Worm (Caenorhabditis elegans): ENCODE measurements around the gene C54F6.12.
"Not testable (repeated sequence)": the region's sequence is repeated elsewhere in the genome, so short reads cannot be mapped to it uniquely, and the experiment has no call there.

The C54F6.12 gene

ce11 chrV:7548499-7548898 is 10.6 kb upstream of the C54F6.12 start:
- TF ChIP-seq F37B4.10 (GFP tag; IDR thresholded peaks at IDR 0.05) (0 out of 2 replicates have a peak, but pooled peaks have one; percentile 11), ceh-40 (GFP tag; IDR thresholded peaks at IDR 0.05) (peak; percentile 77; the same call in 1 of the 2 replicates), D2030.7 (GFP tag; IDR thresholded peaks at IDR 0.05) (peak; percentile 87), mxl-1 (tag; optimal IDR thresholded peaks at IDR 0.05) (peak; percentile 47), him-1 (tag; optimal IDR thresholded peaks at IDR 0.05) (peak; percentile 45), aptf-3 (GFP tag; IDR thresholded peaks at IDR 0.05) (peak; percentile 93), egl-18 (GFP tag; IDR thresholded peaks at IDR 0.05) (0 out of 2 replicates have a peak, but pooled peaks have one; percentile 57), cebp-2 (GFP tag; IDR thresholded peaks at IDR 0.05) (0 out of 2 replicates have a peak, but pooled peaks have one; percentile 71), rpc-1 (optimal IDR thresholded peaks at IDR 0.05) (peak; percentile 53), rpc-1 (tag; optimal IDR thresholded peaks at IDR 0.05) (peak; percentile 73), rcor-1 (GFP tag; IDR thresholded peaks at IDR 0.05) (peak; percentile 78), lin-54 (GFP tag; optimal IDR thresholded peaks at IDR 0.05) (peak; percentile 57), nhr-90 (tag; optimal IDR thresholded peaks at IDR 0.05) (peak; percentile 58), ztf-25 (GFP tag; IDR thresholded peaks at IDR 0.05) (peak; percentile 74; the same call in 1 of the 2 replicates), egl-44 (GFP tag; IDR thresholded peaks at IDR 0.05) (peak; percentile 93), ztf-18 (tag; optimal IDR thresholded peaks at IDR 0.05) (peak; percentile 30), cebp-1 (GFP tag; IDR thresholded peaks at IDR 0.05) (peak; percentile 36; the same call in 1 of the 2 replicates), B0261.1 (tag; optimal IDR thresholded peaks at IDR 0.05) (peak; percentile 62), aptf-2 (GFP tag; conservative IDR thresholded peaks at IDR 0.05) (peak; percentile 78), lin-26 (GFP tag; IDR thresholded peaks at IDR 0.05) (peak; percentile 97), mcd-1 (GFP tag; IDR thresholded peaks at IDR 0.05) (peak; percentile 67), Y56A3A.18 (GFP tag; IDR thresholded peaks at IDR 0.05) (peak; percentile 91), athp-1 (tag; optimal IDR thresholded peaks at IDR 0.05) (peak; percentile 47), madf-3 (GFP tag; IDR thresholded peaks at IDR 0.05) (peak; percentile 63; the same call in 1 of the 2 replicates), B0019.2 (GFP tag; conservative IDR thresholded peaks at IDR 0.05) (peak; percentile 53; the same call in 1 of the 2 replicates), pbrm-1 (GFP tag; IDR thresholded peaks at IDR 0.05) (peak; percentile 69), hsf-1 (GFP tag; IDR thresholded peaks at IDR 0.05) (peak; percentile 87), ceh-91 (GFP tag; IDR thresholded peaks at IDR 0.05) (peak; percentile 47; the same call in 1 of the 2 replicates), tbp1 (GFP tag; optimal IDR thresholded peaks at IDR 0.05) (peak; percentile 85), let-526 (GFP tag; IDR thresholded peaks at IDR 0.05) (peak; percentile 72; the same call in 1 of the 2 replicates), sea-2 (GFP tag; IDR thresholded peaks at IDR 0.05) (peak; percentile 51; the same call in 1 of the 2 replicates), F52B5.7 (tag; optimal IDR thresholded peaks at IDR 0.05) (peak; percentile 50), ceh-100 (GFP tag; IDR thresholded peaks at IDR 0.05) (peak; percentile 27; the same call in 1 of the 2 replicates), ztf-28 (GFP tag; IDR thresholded peaks at IDR 0.05) (peak; percentile 71; the same call in 1 of the 2 replicates), Y53F4B.3 (GFP tag; IDR thresholded peaks at IDR 0.05) (peak; percentile 62; the same call in 1 of the 2 replicates), nhr-120 (GFP tag; IDR thresholded peaks at IDR 0.05) (peak; percentile 72; the same call in 1 of the 2 replicates), hmg-20 (GFP tag; IDR thresholded peaks at IDR 0.05) (peak; percentile 36; the same call in 1 of the 2 replicates), C17E4.6 (GFP tag; IDR thresholded peaks at IDR 0.05) (peak; percentile 70), F57A8.1 (GFP tag; optimal IDR thresholded peaks at IDR 0.05) (peak; percentile 36), hmg-1.2 (GFP tag; IDR thresholded peaks at IDR 0.05) (peak; percentile 57), Y95B8A.8 (GFP tag; IDR thresholded peaks at IDR 0.05) (peak; percentile 73), ztf-22 (GFP tag; optimal IDR thresholded peaks at IDR 0.05) (peak; percentile 10), nfya-2 (GFP tag; IDR thresholded peaks at IDR 0.05) (0 out of 2 replicates have a peak, but pooled peaks have one; percentile 23), ekl-4 (GFP tag; IDR thresholded peaks at IDR 0.05) (peak; percentile 83; the same call in 1 of the 2 replicates), bed-2 (GFP tag; IDR thresholded peaks at IDR 0.05) (peak; percentile 66; the same call in 1 of the 2 replicates), bed-1 (GFP tag; IDR thresholded peaks at IDR 0.05) (peak; percentile 84; the same call in 1 of the 2 replicates), T07F8.4 (tag; optimal IDR thresholded peaks at IDR 0.05) (peak; percentile 43), die-1 (tag; optimal IDR thresholded peaks at IDR 0.05) (peak; percentile 59)
- not testable (repeated sequence) for TF ChIP-seq cebp-1 (tag; optimal IDR thresholded peaks at IDR 0.05)
